Worm (Caenorhabditis elegans): Measurements from ENCODE around the gene srd-51.

The srd-51 gene

ce11 chrX:13448665-13449099, 36.0 kb downstream of the srd-51 start (continued):
- TF ChIP-seq tlf-1 (GFP tag; optimal IDR thresholded peaks at IDR 0.05) (peak; percentile 54), attf-6 (GFP tag; IDR thresholded peaks at IDR 0.05) (peak; percentile 50; the same call in 1 of the 2 replicates), ceh-27 (GFP tag; optimal IDR thresholded peaks at IDR 0.05) (peak; percentile 62), lsl-1 (GFP tag; optimal IDR thresholded peaks at IDR 0.05) (peak; percentile 10), nhr-80 (tag; optimal IDR thresholded peaks at IDR 0.05) (peak; percentile 86), B0261.1 (tag; optimal IDR thresholded peaks at IDR 0.05) (peak; percentile 98), hlh-12 (tag; optimal IDR thresholded peaks at IDR 0.05) (peak; percentile 84), rec-8 (tag; optimal IDR thresholded peaks at IDR 0.05) (peak; percentile 77 to 79), let-607 (tag; optimal IDR thresholded peaks at IDR 0.05) (peak; percentile 51 to 79), sea-2 (GFP tag; IDR thresholded peaks at IDR 0.05) (peak; percentile 55; the same call in 1 of the 2 replicates), T07F8.4 (tag; optimal IDR thresholded peaks at IDR 0.05) (peak; percentile 75), attf-5 (GFP tag; optimal IDR thresholded peaks at IDR 0.05) (peak; percentile 74), snpc-4 (GFP tag; optimal IDR thresholded peaks at IDR 0.05) (peak; percentile 66), snpc-4 (tag; optimal IDR thresholded peaks at IDR 0.05) (peak in 3 of 4 experiments; percentile 68 to 80 (median 80)), gei-17 (GFP tag; optimal IDR thresholded peaks at IDR 0.05) (peak; percentile 79), dpl-1 (GFP tag; optimal IDR thresholded peaks at IDR 0.05) (peak; percentile 13), rcor-1 (GFP tag; IDR thresholded peaks at IDR 0.05) (peak; percentile 77), ztf-25 (GFP tag; IDR thresholded peaks at IDR 0.05) (0 out of 2 replicates have a peak, but pooled peaks have one; percentile 55), somi-1 (GFP tag; optimal IDR thresholded peaks at IDR 0.05) (peak; percentile 84), egl-18 (GFP tag; IDR thresholded peaks at IDR 0.05) (peak; percentile 76), F10E7.11 (tag; optimal IDR thresholded peaks at IDR 0.05) (peak; percentile 64), ztf-28 (GFP tag; IDR thresholded peaks at IDR 0.05) (0 out of 2 replicates have a peak, but pooled peaks have one; percentile 21), Y53G8AR.9 (GFP tag; conservative IDR thresholded peaks at IDR 0.05) (peak; percentile 80), lin-54 (GFP tag; optimal IDR thresholded peaks at IDR 0.05) (peak; percentile 52), K11D2.4 (GFP tag; IDR thresholded peaks at IDR 0.05) (peak; percentile 72; the same call in 1 of the 2 replicates), ekl-4 (GFP tag; IDR thresholded peaks at IDR 0.05) (peak; percentile 67), mes-4 (tag; optimal IDR thresholded peaks at IDR 0.05) (peak; percentile 81), T26A5.8 (tag; optimal IDR thresholded peaks at IDR 0.05) (peak; percentile 89), ccch-3 (GFP tag; optimal IDR thresholded peaks at IDR 0.05) (peak; percentile 20), die-1 (tag; optimal IDR thresholded peaks at IDR 0.05) (peak; percentile 95), ets-4 (GFP tag; optimal IDR thresholded peaks at IDR 0.05) (peak; percentile 60), ZK185.1 (tag; optimal IDR thresholded peaks at IDR 0.05; ENCODE audit: poor library complexity, severe bottlenecking) (peak; percentile 76), aptf-2 (GFP tag; conservative IDR thresholded peaks at IDR 0.05) (0 out of 2 replicates have a peak, but pooled peaks have one; percentile 55), lin-40 (tag; optimal IDR thresholded peaks at IDR 0.05) (peak; percentile 87), B0035.1 (tag; optimal IDR thresholded peaks at IDR 0.05) (peak; percentile 86), madf-10 (tag; optimal IDR thresholded peaks at IDR 0.05) (peak; percentile 88), hrde-1 (tag; optimal IDR thresholded peaks at IDR 0.05; ENCODE audit: borderline replicate concordance) (peak; percentile 72), him-1 (tag; optimal IDR thresholded peaks at IDR 0.05) (peak; percentile 96), tbx-9 (tag; optimal IDR thresholded peaks at IDR 0.05; ENCODE audit: borderline replicate concordance) (peak; percentile 15), K12H6.12 (tag; optimal IDR thresholded peaks at IDR 0.05) (peak; percentile 69), egl-44 (GFP tag; IDR thresholded peaks at IDR 0.05) (peak; percentile 89), B0336.3 (GFP tag; IDR thresholded peaks at IDR 0.05) (peak; percentile 77; the same call in 1 of the 2 replicates), nhr-27 (tag; optimal IDR thresholded peaks at IDR 0.05) (peak; percentile 51), ztf-26 (tag; optimal IDR thresholded peaks at IDR 0.05) (peak; percentile 92), F52B5.7 (tag; optimal IDR thresholded peaks at IDR 0.05) (peak; percentile 62), repo-1 (tag; optimal IDR thresholded peaks at IDR 0.05) (peak; percentile 85), F23B12.7 (tag; optimal IDR thresholded peaks at IDR 0.05; ENCODE audit: insufficient read depth) (peak; percentile 80)

All from whole organism, young adult.